Worm (Caenorhabditis elegans): ENCODE measurements around the gene nhr-48.

ce11 chrX:15696400-15696799 lies 11.6 kb upstream of the nhr-48 start, which contains the start of gene ZK662.2:
- TF ChIP-seq snpc-4 (tag; optimal IDR thresholded peaks at IDR 0.05) (no peak), blmp-1 (tag; optimal IDR thresholded peaks at IDR 0.05) (no peak), ces-1 (GFP tag; optimal IDR thresholded peaks at IDR 0.05) (no peak), elt-1 (tag; optimal IDR thresholded peaks at IDR 0.05; ENCODE audit: borderline replicate concordance, insufficient read depth) (no peak), nhr-28 (tag; optimal IDR thresholded peaks at IDR 0.05) (no peak), unc-39 (tag; optimal IDR thresholded peaks at IDR 0.05) (no peak), nhr-237 (tag; optimal IDR thresholded peaks at IDR 0.05) (no peak), lin-13 (tag; optimal IDR thresholded peaks at IDR 0.05) (no peak), mab-5 (tag; optimal IDR thresholded peaks at IDR 0.05) (no peak), ham-2 (GFP tag; optimal IDR thresholded peaks at IDR 0.05) (no peak), unc-120 (tag; optimal IDR thresholded peaks at IDR 0.05; ENCODE audit: poor library complexity, severe bottlenecking) (no peak)
